Worm (Caenorhabditis elegans): ENCODE measurements around the gene twk-33.

Gene twk-33

ce11 chrV:17707022-17707421 lies 7.2 kb downstream of the twk-33 start, which contains the start of gene srh-31:
Gene srh-31 (plus strand): TSS chrV:17707322.
- TF ChIP-seq ceh-16 (tag; optimal IDR thresholded peaks at IDR 0.05): no peak
- TF ChIP-seq alr-1 (tag; optimal IDR thresholded peaks at IDR 0.05): no peak
- TF ChIP-seq fos-1 (tag; optimal IDR thresholded peaks at IDR 0.05): no peak
- no peak for TF ChIP-seq ceh-82 (tag; optimal IDR thresholded peaks at IDR 0.05)
- TF ChIP-seq lin-39 (tag; optimal IDR thresholded peaks at IDR 0.05): no peak
- no peak for TF ChIP-seq R02D3.7 (tag; optimal IDR thresholded peaks at IDR 0.05)
- no peak for TF ChIP-seq unc-55 (GFP tag; optimal IDR thresholded peaks at IDR 0.05)
- TF ChIP-seq skn-1 (tag; optimal IDR thresholded peaks at IDR 0.05): no peak
- no peak for TF ChIP-seq nhr-21 (tag; optimal IDR thresholded peaks at IDR 0.05)
- no peak for TF ChIP-seq dmd-4 (tag; optimal IDR thresholded peaks at IDR 0.05)

DNA sequence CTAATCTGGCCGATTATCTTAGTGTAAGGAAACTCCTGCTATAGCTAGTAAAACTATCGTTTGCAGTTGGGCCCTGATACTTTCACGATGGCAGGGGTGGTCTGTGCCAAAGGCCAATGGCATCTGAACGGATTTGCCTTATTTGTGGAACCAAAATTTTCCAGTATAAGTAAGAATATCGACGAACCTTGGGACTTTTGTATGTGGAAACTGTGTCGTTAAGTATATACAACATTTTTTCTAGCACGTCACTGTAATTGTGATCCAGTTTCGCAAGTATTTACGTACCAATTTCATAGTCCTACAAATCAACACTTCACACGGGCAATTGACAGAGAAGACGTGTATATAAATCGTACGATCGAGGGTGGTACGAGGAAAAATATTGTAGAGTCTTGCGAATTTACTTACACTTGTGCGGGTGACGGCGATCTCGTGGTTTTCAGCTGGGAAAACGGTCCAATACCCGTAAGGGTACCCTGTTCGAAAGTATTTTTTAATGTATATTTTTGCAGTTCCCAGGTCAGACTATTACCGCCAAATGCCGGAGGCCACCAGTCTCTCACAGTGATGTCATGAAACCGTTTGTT lies 7.9 kb downstream of the twk-33 start:
- TF ChIP-seq nhr-11 (tag; optimal IDR thresholded peaks at IDR 0.05) (no peak), nhr-6 (tag; optimal IDR thresholded peaks at IDR 0.05) (no peak), unc-39 (tag; optimal IDR thresholded peaks at IDR 0.05) (no peak), nhr-12 (tag; optimal IDR thresholded peaks at IDR 0.05) (no peak)

DNA sequence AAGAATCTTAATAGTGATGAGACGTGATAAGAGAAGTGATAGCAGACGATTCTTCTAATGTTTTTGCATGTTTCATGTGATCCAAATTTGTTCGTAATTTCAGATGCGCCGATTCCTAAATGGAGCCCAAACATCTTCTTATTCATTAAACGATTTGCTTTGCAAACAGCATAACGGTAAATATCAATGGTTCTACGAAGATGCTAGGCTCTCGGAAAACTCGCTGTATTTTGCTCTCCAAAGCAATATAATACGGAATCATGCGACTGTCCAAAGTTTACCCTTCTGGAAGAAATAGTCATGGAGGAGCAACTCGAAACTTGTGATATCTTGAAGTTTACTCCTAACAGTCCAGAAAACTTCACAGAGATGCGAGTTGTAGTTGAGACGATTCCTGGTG lies 8.4 kb downstream of the twk-33 start, which contains the start of gene W06D12.6:
Gene W06D12.6 (plus strand): TSS at position 301 of the 400 bp plus-strand sequence.
- TF ChIP-seq nhr-77 (tag; optimal IDR thresholded peaks at IDR 0.05) (no peak), unc-55 (GFP tag; optimal IDR thresholded peaks at IDR 0.05) (no peak), mab-5 (tag; optimal IDR thresholded peaks at IDR 0.05) (no peak), gmeb-1 (tag; optimal IDR thresholded peaks at IDR 0.05) (no peak), ztf-11 (tag; optimal IDR thresholded peaks at IDR 0.05) (no peak), unc-62 (GFP tag; optimal IDR thresholded peaks at IDR 0.05) (no peak), nhr-25 (tag; optimal IDR thresholded peaks at IDR 0.05) (no peak), nhr-6 (tag; optimal IDR thresholded peaks at IDR 0.05) (no peak), sem-4 (tag; optimal IDR thresholded peaks at IDR 0.05) (no peak), fos-1 (tag; optimal IDR thresholded peaks at IDR 0.05) (no peak), zag-1 (tag; optimal IDR thresholded peaks at IDR 0.05) (no peak), ztf-4 (tag; optimal IDR thresholded peaks at IDR 0.05) (no peak), unc-39 (tag; optimal IDR thresholded peaks at IDR 0.05) (no peak), ceh-16 (tag; optimal IDR thresholded peaks at IDR 0.05) (no peak), skn-1 (tag; optimal IDR thresholded peaks at IDR 0.05) (no peak), nhr-129 (tag; optimal IDR thresholded peaks at IDR 0.05) (no peak), lsy-2 (tag; optimal IDR thresholded peaks at IDR 0.05) (no peak), mdl-1 (tag; optimal IDR thresholded peaks at IDR 0.05) (no peak), ama-1 (optimal IDR thresholded peaks at IDR 0.05) (no peak), lin-11 (tag; optimal IDR thresholded peaks at IDR 0.05) (no peak)

DNA sequence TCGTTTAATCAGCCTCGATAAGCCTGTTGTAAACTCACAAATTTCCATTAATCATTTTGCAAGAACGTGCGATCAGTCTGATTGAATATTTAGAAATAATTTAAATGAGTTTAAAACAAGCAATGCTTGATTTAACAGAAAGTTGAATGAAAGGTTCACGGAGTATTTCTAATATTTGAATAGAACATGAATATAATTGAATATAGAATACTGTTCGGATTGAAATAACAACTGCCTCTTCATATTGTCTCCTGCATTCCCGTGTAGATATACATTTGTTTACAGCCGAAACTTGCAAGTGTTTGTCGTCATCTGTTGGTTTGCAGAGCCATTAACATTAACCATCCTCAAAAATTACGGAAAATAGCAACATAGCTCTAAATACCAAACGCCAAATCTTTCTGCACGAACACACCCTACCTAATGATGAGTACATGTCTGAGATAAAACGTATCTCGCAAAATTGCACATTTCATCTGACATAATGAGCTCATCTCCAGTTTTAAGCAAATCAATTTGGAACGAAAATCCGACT lies 13.4 kb downstream of the twk-33 start, which contains the start of the genes Y26G10.5 and srh-32:
Gene Y26G10.5 (minus strand): TSS at position 101 of the 535 bp plus-strand sequence.
Gene srh-32 (plus strand): TSS at position 485 of the 535 bp plus-strand sequence.
- TF ChIP-seq dmd-4 (tag; optimal IDR thresholded peaks at IDR 0.05) (no peak), nhr-12 (tag; optimal IDR thresholded peaks at IDR 0.05) (no peak), unc-55 (GFP tag; optimal IDR thresholded peaks at IDR 0.05) (no peak), snpc-4 (tag; optimal IDR thresholded peaks at IDR 0.05) (no peak), aly-2 (tag; optimal IDR thresholded peaks at IDR 0.05) (no peak), blmp-1 (tag; optimal IDR thresholded peaks at IDR 0.05; ENCODE audit: insufficient read depth) (no peak), skn-1 (tag; optimal IDR thresholded peaks at IDR 0.05) (no peak), nhr-25 (tag; optimal IDR thresholded peaks at IDR 0.05) (no peak), mab-5 (tag; optimal IDR thresholded peaks at IDR 0.05) (no peak), ztf-4 (tag; optimal IDR thresholded peaks at IDR 0.05) (no peak), crh-2 (tag; optimal IDR thresholded peaks at IDR 0.05) (no peak), nhr-21 (tag; optimal IDR thresholded peaks at IDR 0.05) (no peak), nhr-6 (tag; optimal IDR thresholded peaks at IDR 0.05) (no peak), peb-1 (tag; optimal IDR thresholded peaks at IDR 0.05) (no peak), alr-1 (tag; optimal IDR thresholded peaks at IDR 0.05) (no peak), ztf-11 (tag; optimal IDR thresholded peaks at IDR 0.05) (no peak), sma-3 (GFP tag; optimal IDR thresholded peaks at IDR 0.05) (no peak), mbf-1 (tag; optimal IDR thresholded peaks at IDR 0.05) (no peak), lin-13 (GFP tag; optimal IDR thresholded peaks at IDR 0.05) (no peak)
